Worm (Caenorhabditis elegans) whole organism, young adult: ENCODE data around the gene C49F5.6.

ENCODE experiments used
- B0019.2 ChIP-seq: fragments of 200-800 bp; sonication (Bioruptor generic); conservative IDR thresholded peaks from 2 replicates; pipeline ENCODE4 v1.3.6; 2022; ENCODE audit warnings: missing genetic modification reagents, missing genetic modification characterization, missing compliant biosample characterization
- C06A6.2 ChIP-seq: fragments of 200-800 bp; sonication (Bioruptor generic); conservative IDR thresholded peaks from 2 replicates; pipeline ENCODE4 v1.3.6; 2022; ENCODE audit warnings: missing genetic modification characterization, missing compliant biosample characterization
- F33H1.4 ChIP-seq: fragments of 200-800 bp; sonication (Bioruptor generic); IDR thresholded peaks from 2 replicates; pipeline ENCODE4 v1.3.6; 2022; ENCODE audit warnings: missing genetic modification reagents, missing genetic modification characterization, missing compliant biosample characterization
- F37B4.10 ChIP-seq: fragments of 200-800 bp; sonication (Bioruptor generic); IDR thresholded peaks from 2 replicates; pipeline ENCODE4 v1.3.6; 2022; ENCODE audit warnings: missing genetic modification characterization, missing compliant biosample characterization
- F55B11.4 ChIP-seq: sonication (generic microtip); optimal IDR thresholded peaks from 2 replicates; lab custom pipeline; 2016; ENCODE audit warnings: missing compliant biosample characterization, missing genetic modification characterization, borderline replicate concordance; ENCODE audit not compliant: insufficient read depth
- F57C9.4 ChIP-seq: sonication (generic microtip); optimal IDR thresholded peaks from 2 replicates; lab custom pipeline; 2017; ENCODE audit warnings: mild to moderate bottlenecking, missing genetic modification characterization, missing compliant biosample characterization
- Y53G8AR.9 ChIP-seq: fragments of 200-800 bp; sonication (Bioruptor generic); conservative IDR thresholded peaks from 2 replicates; pipeline ENCODE4 v1.3.6; 2022; ENCODE audit warnings: missing genetic modification reagents, missing genetic modification characterization, missing compliant biosample characterization
- Y79H2A.3 ChIP-seq: fragments of 200-800 bp; sonication (Bioruptor generic); conservative IDR thresholded peaks from 2 replicates; pipeline ENCODE4 v1.3.6; 2022; ENCODE audit warnings: missing genetic modification reagents, missing genetic modification characterization, missing compliant biosample characterization
- akir-1 ChIP-seq: fragments of 200-800 bp; sonication (Bioruptor generic); optimal IDR thresholded peaks from 2 replicates; lab custom pipeline; 2018; ENCODE audit warnings: mild to moderate bottlenecking, missing genetic modification characterization, moderate library complexity, missing compliant biosample characterization
- atf-7 ChIP-seq: sonication (generic microtip); optimal IDR thresholded peaks from 2 replicates; lab custom pipeline; 2017; ENCODE audit warnings: mild to moderate bottlenecking, missing genetic modification characterization, missing compliant biosample characterization
- attf-5 ChIP-seq: fragments of 200-800 bp; sonication (Bioruptor generic); optimal IDR thresholded peaks from 2 replicates; lab custom pipeline; 2018; ENCODE audit warnings: mild to moderate bottlenecking, missing genetic modification characterization, missing compliant biosample characterization
- attf-6 ChIP-seq: fragments of 200-800 bp; sonication (Bioruptor generic); IDR thresholded peaks from 2 replicates; pipeline ENCODE4 v1.3.6; 2022; ENCODE audit warnings: missing genetic modification reagents, missing genetic modification characterization, missing compliant biosample characterization
- bed-1 ChIP-seq: fragments of 200-800 bp; sonication (Bioruptor generic); IDR thresholded peaks from 2 replicates; pipeline ENCODE4 v1.3.6; 2022; ENCODE audit warnings: missing genetic modification reagents, missing genetic modification characterization, missing compliant biosample characterization
- ccch-3 ChIP-seq: fragments of 200-800 bp; sonication (Bioruptor generic); optimal IDR thresholded peaks from 2 replicates; lab custom pipeline; 2018; ENCODE audit warnings: mild to moderate bottlenecking, missing genetic modification characterization, missing compliant biosample characterization
- cebp-2 ChIP-seq: fragments of 200-800 bp; sonication (Bioruptor generic); IDR thresholded peaks from 2 replicates; pipeline ENCODE4 v1.3.6; 2022; ENCODE audit warnings: missing genetic modification characterization, missing compliant biosample characterization
- ceh-100 ChIP-seq: fragments of 200-800 bp; sonication (Bioruptor generic); IDR thresholded peaks from 2 replicates; pipeline ENCODE4 v1.3.6; 2022; ENCODE audit warnings: missing genetic modification reagents, missing genetic modification characterization, missing compliant biosample characterization
- ceh-40 ChIP-seq: fragments of 200-800 bp; sonication (Bioruptor generic); IDR thresholded peaks from 2 replicates; pipeline ENCODE4 v1.3.6; 2022; ENCODE audit warnings: missing genetic modification characterization, missing compliant biosample characterization
- ceh-79 ChIP-seq: sonication (generic microtip); optimal IDR thresholded peaks from 2 replicates; lab custom pipeline; 2017; ENCODE audit warnings: mild to moderate bottlenecking, missing genetic modification characterization, missing compliant biosample characterization
- ceh-91 ChIP-seq: fragments of 200-800 bp; sonication (Bioruptor generic); IDR thresholded peaks from 2 replicates; pipeline ENCODE4 v1.3.6; 2022; ENCODE audit warnings: missing genetic modification reagents, missing genetic modification characterization, missing compliant biosample characterization
- egrh-3 ChIP-seq: fragments of 200-800 bp; sonication (Bioruptor generic); IDR thresholded peaks from 2 replicates; pipeline ENCODE4 v1.3.6; 2022; ENCODE audit warnings: missing genetic modification reagents, missing genetic modification characterization, missing compliant biosample characterization
- fkh-3 ChIP-seq: sonication (generic microtip); optimal IDR thresholded peaks from 2 replicates; lab custom pipeline; 2016; ENCODE audit warnings: mild to moderate bottlenecking, missing genetic modification characterization, missing compliant biosample characterization
- him-1 ChIP-seq: sonication (generic microtip); optimal IDR thresholded peaks from 2 replicates; lab custom pipeline; 2016; ENCODE audit warnings: missing genotype, missing genetic modification reagents, missing genetic modification characterization, missing compliant biosample characterization
- hmg-1.2 ChIP-seq: fragments of 200-800 bp; sonication (Bioruptor generic); IDR thresholded peaks from 2 replicates; pipeline ENCODE4 v1.3.6; 2022; ENCODE audit warnings: missing genetic modification reagents, missing genetic modification characterization, missing compliant biosample characterization
- hmg-20 ChIP-seq: fragments of 200-800 bp; sonication (Bioruptor generic); IDR thresholded peaks from 2 replicates; pipeline ENCODE4 v1.3.6; 2022; ENCODE audit warnings: missing genetic modification reagents, missing genetic modification characterization, missing compliant biosample characterization
- hsf-1 ChIP-seq: fragments of 200-800 bp; sonication (Bioruptor generic); IDR thresholded peaks from 2 replicates; pipeline ENCODE4 v1.3.6; 2022; ENCODE audit warnings: missing genetic modification reagents, missing genetic modification characterization, missing compliant biosample characterization
- let-607 ChIP-seq, 2 experiments: fragments of 200-800 bp in 1 of 2; sonication (Bioruptor generic) in 1 of 2; sonication (generic microtip) in 1 of 2; optimal IDR thresholded peaks; 2 replicates each; lab custom pipeline; 2016 to 2018; ENCODE audit warnings: mild to moderate bottlenecking in 2 of 2, missing compliant biosample characterization in 2 of 2, missing genetic modification characterization in 2 of 2, moderate library complexity in 2 of 2, missing genotype in 1 of 2
- lin-26 ChIP-seq: fragments of 200-800 bp; sonication (Bioruptor generic); IDR thresholded peaks from 2 replicates; pipeline ENCODE4 v1.3.6; 2022; ENCODE audit warnings: missing genetic modification reagents, missing genetic modification characterization, missing compliant biosample characterization
- lsy-27 ChIP-seq: sonication (generic microtip); optimal IDR thresholded peaks from 2 replicates; lab custom pipeline; 2017; ENCODE audit warnings: missing genetic modification characterization, mild to moderate bottlenecking, missing compliant biosample characterization, antibody characterized with exemption, missing genotype, borderline replicate concordance; ENCODE audit not compliant: insufficient read depth
- madf-10 ChIP-seq: sonication (generic microtip); optimal IDR thresholded peaks from 2 replicates; lab custom pipeline; 2016; ENCODE audit warnings: mild to moderate bottlenecking, missing genetic modification characterization, missing compliant biosample characterization
- madf-6 ChIP-seq: fragments of 200-800 bp; sonication (Bioruptor generic); IDR thresholded peaks from 2 replicates; pipeline ENCODE4 v1.3.6; 2022; ENCODE audit warnings: missing genetic modification reagents, missing genetic modification characterization, missing compliant biosample characterization
- mcd-1 ChIP-seq: fragments of 200-800 bp; sonication (Bioruptor generic); IDR thresholded peaks from 2 replicates; pipeline ENCODE4 v1.3.6; 2022; ENCODE audit warnings: missing genetic modification reagents, missing genetic modification characterization, missing compliant biosample characterization
- nfyb-1 ChIP-seq: fragments of 200-800 bp; sonication (Bioruptor generic); IDR thresholded peaks from 2 replicates; pipeline ENCODE4 v1.3.6; 2022; ENCODE audit warnings: missing genetic modification reagents, missing genetic modification characterization, missing compliant biosample characterization
- nhr-90 ChIP-seq: sonication (generic microtip); optimal IDR thresholded peaks from 2 replicates; lab custom pipeline; 2016; ENCODE audit warnings: missing genotype, mild to moderate bottlenecking, missing genetic modification characterization, missing compliant biosample characterization
- pha-4 ChIP-seq: fragments of 150-350 bp; sonication (generic microtip); optimal IDR thresholded peaks from 2 replicates; lab custom pipeline; 2014; ENCODE audit warnings: missing biosample characterization, missing genetic modification reagents, missing genetic modification characterization
- tbx-9 ChIP-seq: sonication (generic microtip); optimal IDR thresholded peaks from 2 replicates; lab custom pipeline; 2016; ENCODE audit warnings: borderline replicate concordance, missing genetic modification characterization, inconsistent platforms, missing compliant biosample characterization
- tlf-1 ChIP-seq: fragments of 200-800 bp; sonication (Bioruptor generic); optimal IDR thresholded peaks from 2 replicates; lab custom pipeline; 2018; ENCODE audit warnings: mild to moderate bottlenecking, missing genetic modification characterization, missing compliant biosample characterization
- ztf-3 ChIP-seq: fragments of 200-800 bp; sonication (Bioruptor generic); optimal IDR thresholded peaks from 2 replicates; lab custom pipeline; 2018; ENCODE audit warnings: mild to moderate bottlenecking, missing genetic modification characterization, missing compliant biosample characterization

The C49F5.6 gene

ce11 chrX:11993327-11993726, 5.2 kb downstream of the C49F5.6 start (continued):
- no peak for TF ChIP-seq madf-10
- no peak; the same call in 1 of the 2 replicates for TF ChIP-seq madf-6
- no peak for TF ChIP-seq bed-1
- no peak for TF ChIP-seq fkh-3 (tag; lab: Kevin White, UChicago)
- TF ChIP-seq F37B4.10 (GFP tag; lab: Robert Waterston, UW), result no peak
- TF ChIP-seq egrh-3 (GFP tag; lab: Robert Waterston, UW), result no peak
- TF ChIP-seq cebp-2 (GFP tag; lab: Robert Waterston, UW), result no peak
- no peak for TF ChIP-seq ceh-91 (GFP tag; lab: Robert Waterston, UW)
- TF ChIP-seq Y79H2A.3 (GFP tag; lab: Robert Waterston, UW), result no peak
- peak; percentile 35 for TF ChIP-seq hmg-1.2 (GFP tag; lab: Robert Waterston, UW)
- no peak for TF ChIP-seq lsy-27
- TF ChIP-seq him-1 (tag; lab: Kevin White, UChicago), result peak; percentile 56
- TF ChIP-seq F57C9.4 (tag; lab: Kevin White, UChicago), result no peak
- no peak for TF ChIP-seq tbx-9 (tag; lab: Kevin White, UChicago)
- no peak for TF ChIP-seq attf-6 (GFP tag; lab: Robert Waterston, UW)
- TF ChIP-seq ceh-100 (GFP tag; lab: Robert Waterston, UW), result no peak
- TF ChIP-seq tlf-1 (GFP tag; lab: Kevin White, UChicago), result no peak
- TF ChIP-seq lin-26 (GFP tag; lab: Robert Waterston, UW), result peak; percentile 79
- TF ChIP-seq pha-4 (tag; lab: Kevin White, UChicago), result no peak
- TF ChIP-seq B0019.2, result no peak
- no peak for TF ChIP-seq atf-7 (tag; lab: Kevin White, UChicago)
- TF ChIP-seq attf-5 (GFP tag; lab: Kevin White, UChicago), result no peak
- TF ChIP-seq F55B11.4, result no peak
- TF ChIP-seq akir-1 (GFP tag; lab: Kevin White, UChicago), result no peak
- TF ChIP-seq mcd-1 (GFP tag; lab: Robert Waterston, UW), result 0 out of 2 replicates have a peak, but pooled peaks have one; percentile 20
- no peak for TF ChIP-seq hmg-20 (GFP tag; lab: Robert Waterston, UW)
- no peak for TF ChIP-seq ccch-3 (GFP tag; lab: Kevin White, UChicago)
- TF ChIP-seq F33H1.4 (GFP tag; lab: Robert Waterston, UW), result no peak
- peak; percentile 66 for TF ChIP-seq nhr-90 (tag; lab: Kevin White, UChicago)

DNA sequence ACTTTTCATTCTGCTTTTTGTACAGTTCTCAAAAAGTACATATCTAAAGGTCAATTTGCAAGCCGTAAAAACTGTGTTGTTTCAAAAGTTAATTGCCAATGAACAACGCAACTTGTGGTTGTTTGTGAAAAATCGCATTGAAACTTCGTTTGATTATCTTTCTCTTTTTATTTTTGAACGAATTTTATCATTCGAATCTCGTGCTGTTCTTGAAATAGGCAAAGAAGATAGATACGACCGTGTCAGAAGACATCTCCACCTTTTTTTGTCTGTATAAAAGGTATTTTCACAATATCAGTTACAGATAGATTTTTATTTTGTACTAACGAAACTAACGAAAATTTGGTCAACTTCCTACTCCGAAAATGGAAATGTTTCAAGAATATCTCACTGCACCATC, 6.4 kb downstream of the C49F5.6 start, which contains the start of gene C49F5.7:
Gene C49F5.7, plus strand, starts transcription at position 301 of the 400 bp plus-strand sequence.
- TF ChIP-seq hsf-1 (GFP tag; lab: Robert Waterston, UW) (no peak), ztf-3 (no peak), C06A6.2 (no peak), atf-7 (tag; lab: Kevin White, UChicago) (no peak), ceh-40 (GFP tag; lab: Robert Waterston, UW) (no peak), let-607 (tag; optimal IDR thresholded peaks at IDR 0.05; lab: Kevin White, UChicago) (no peak), ceh-79 (no peak)

DNA sequence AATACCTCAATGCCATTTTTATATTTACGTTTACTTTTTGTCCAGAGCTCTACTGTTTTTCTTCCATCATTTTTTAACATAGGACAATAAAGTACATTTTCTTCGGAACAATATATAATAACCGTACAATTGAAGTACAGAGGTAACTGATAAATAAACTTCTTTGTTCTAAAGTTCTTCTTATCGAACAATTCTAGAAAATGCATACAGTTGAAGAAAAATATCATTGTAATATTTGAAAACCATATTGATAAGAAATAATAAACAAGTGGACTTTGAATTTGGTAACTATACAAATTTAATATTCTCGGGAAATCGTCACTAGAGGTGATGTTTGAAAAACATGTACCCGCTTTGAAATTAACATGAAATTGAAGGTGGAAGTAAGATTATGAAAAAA, 8.5 kb downstream of the C49F5.6 start:
- 0 out of 2 replicates have a peak, but pooled peaks have one; percentile 3 for TF ChIP-seq Y53G8AR.9
- TF ChIP-seq nfyb-1, result no peak
